Worm (Caenorhabditis elegans): ENCODE measurements around the gene F58F9.4.

ce11 chrIV:6183757-6184156 lies 47.1 kb upstream of the F58F9.4 start, which contains the start of gene unc-77:
- TF ChIP-seq T22C8.4 (GFP tag; IDR thresholded peaks at IDR 0.05), result no peak
- TF ChIP-seq med-1 (GFP tag; optimal IDR thresholded peaks at IDR 0.05; ENCODE audit: insufficient read depth), result no peak
- no peak for TF ChIP-seq ref-1 (GFP tag; conservative IDR thresholded peaks at IDR 0.05)
- no peak for TF ChIP-seq flt-1 (GFP tag; IDR thresholded peaks at IDR 0.05)
- no peak for TF ChIP-seq klf-2 (GFP tag; conservative IDR thresholded peaks at IDR 0.05)
- no peak for TF ChIP-seq cog-1 (tag; optimal IDR thresholded peaks at IDR 0.05)
- TF ChIP-seq ztf-23 (GFP tag; IDR thresholded peaks at IDR 0.05), result no peak
- no peak for TF ChIP-seq tab-1 (GFP tag; IDR thresholded peaks at IDR 0.05)
- no peak for TF ChIP-seq ztf-29 (GFP tag; IDR thresholded peaks at IDR 0.05)
